Fruit fly (Drosophila melanogaster) whole organism, embryonic: Measurements from ENCODE around the gene CG6195.
A peak's percentile ranks its signal among the peaks of the same experiment; 100 is the strongest.

ENCODE experiments used
- Abd-B ChIP-seq: fragments of 200-800 bp; sonication (Bioruptor generic); optimal IDR thresholded peaks from 2 replicates; lab custom pipeline; 2018; ENCODE audit warnings: missing biosample characterization, mild to moderate bottlenecking, missing genetic modification characterization, moderate library complexity
- Adf1 ChIP-seq: fragments of 200-800 bp; sonication (Bioruptor generic); IDR thresholded peaks from 2 replicates; pipeline ENCODE4 v1.3.6; 2022; ENCODE audit warnings: missing biosample characterization, missing genetic modification characterization
- Atf-2 ChIP-seq: fragments of 200-800 bp; sonication (Bioruptor generic); optimal IDR thresholded peaks from 2 replicates; lab custom pipeline; 2016; ENCODE audit warnings: missing biosample characterization, missing genetic modification characterization
- Awh ChIP-seq: fragments of 200-800 bp; sonication (Bioruptor generic); IDR thresholded peaks from 2 replicates; pipeline ENCODE4, ENCODE4 v1.3.6; 2022; ENCODE audit warnings: missing biosample characterization, missing genetic modification characterization
- Bteb2 ChIP-seq: fragments of 200-800 bp; sonication (Bioruptor generic); optimal IDR thresholded peaks from 2 replicates; lab custom pipeline; 2016; ENCODE audit warnings: missing biosample characterization, missing genetic modification characterization
- CG10209 ChIP-seq: fragments of 200-800 bp; sonication (Bioruptor generic); optimal IDR thresholded peaks from 3 replicates; lab custom pipeline; 2017; ENCODE audit warnings: missing biosample characterization, mild to moderate bottlenecking, missing genetic modification characterization, missing genetic modification reagents
- CG10431 ChIP-seq: fragments of 200-800 bp; sonication (Bioruptor generic); optimal IDR thresholded peaks from 3 replicates; lab custom pipeline; 2018; ENCODE audit warnings: missing biosample characterization, mild to moderate bottlenecking, missing genetic modification characterization
- CG13123 ChIP-seq: fragments of 200-800 bp; sonication (Bioruptor generic); optimal IDR thresholded peaks from 2 replicates; lab custom pipeline; 2016; ENCODE audit warnings: missing biosample characterization, missing genetic modification characterization
- CG13287 ChIP-seq: fragments of 200-800 bp; sonication (Bioruptor generic); IDR thresholded peaks from 2 replicates; pipeline ENCODE4 v1.3.6; 2022; ENCODE audit warnings: missing biosample characterization, missing genetic modification characterization; ENCODE audit not compliant: partially characterized antibody
- CG14667 ChIP-seq: fragments of 200-800 bp; sonication (Bioruptor generic); IDR thresholded peaks from 2 replicates; pipeline ENCODE4 v1.3.6; 2022; ENCODE audit warnings: missing biosample characterization, missing genetic modification characterization
- CG15011 ChIP-seq: fragments of 200-800 bp; sonication (Bioruptor generic); optimal IDR thresholded peaks from 3 replicates; lab custom pipeline; 2018; ENCODE audit warnings: missing biosample characterization, mild to moderate bottlenecking, missing genetic modification characterization
- CG1603 ChIP-seq: fragments of 200-800 bp; sonication (Bioruptor generic); optimal IDR thresholded peaks from 2 replicates; lab custom pipeline; 2019; ENCODE audit warnings: missing biosample characterization, mild to moderate bottlenecking, missing genetic modification characterization, moderate library complexity
- CG17359 ChIP-seq: fragments of 200-800 bp; sonication (Bioruptor generic); optimal IDR thresholded peaks from 3 replicates; lab custom pipeline; 2018; ENCODE audit warnings: missing biosample characterization, mild to moderate bottlenecking, missing genetic modification characterization, moderate library complexity
- CG2120 ChIP-seq: fragments of 200-800 bp; sonication (Bioruptor generic); optimal IDR thresholded peaks from 3 replicates; lab custom pipeline; 2016; ENCODE audit warnings: missing biosample characterization, missing genetic modification characterization
- CG2678 ChIP-seq: fragments of 200-800 bp; sonication (Bioruptor generic); optimal IDR thresholded peaks from 3 replicates; lab custom pipeline; 2019; ENCODE audit warnings: missing biosample characterization, mild to moderate bottlenecking, missing genetic modification characterization, moderate library complexity
- CG31224 ChIP-seq: fragments of 200-800 bp; sonication (Bioruptor generic); IDR thresholded peaks from 2 replicates; pipeline ENCODE4 v1.3.6; 2022; ENCODE audit warnings: missing biosample characterization, missing genetic modification characterization
- CG32767 ChIP-seq: fragments of 200-800 bp; sonication (Bioruptor generic); IDR thresholded peaks from 2 replicates; pipeline ENCODE4 v1.3.6; 2022; ENCODE audit warnings: missing biosample characterization, missing genetic modification characterization
- CG34376 ChIP-seq: fragments of 200-800 bp; sonication (Bioruptor generic); optimal IDR thresholded peaks from 2 replicates; lab custom pipeline; 2018; ENCODE audit warnings: missing biosample characterization, mild to moderate bottlenecking, missing genetic modification characterization
- CG7745 ChIP-seq: fragments of 200-800 bp; sonication (Bioruptor generic); optimal IDR thresholded peaks from 2 replicates; lab custom pipeline; 2018; ENCODE audit warnings: missing biosample characterization, mild to moderate bottlenecking, missing genetic modification characterization, moderate library complexity
- Dad ChIP-seq: fragments of 200-800 bp; sonication (Bioruptor generic); optimal IDR thresholded peaks from 3 replicates; lab custom pipeline; 2016; ENCODE audit warnings: missing biosample characterization, missing genetic modification characterization
- GATAe ChIP-seq: fragments of 200-800 bp; sonication (Bioruptor generic); conservative IDR thresholded peaks from 2 replicates; pipeline ENCODE4 v1.3.6; 2022; ENCODE audit warnings: missing biosample characterization, missing genetic modification characterization
- Gug ChIP-seq: fragments of 200-800 bp; sonication (Bioruptor generic); IDR thresholded peaks from 4 replicates; pipeline ENCODE4 v1.3.6; 2022; ENCODE audit warnings: missing biosample characterization, missing genetic modification characterization
- H2.0 ChIP-seq: fragments of 200-800 bp; sonication (Bioruptor generic); IDR thresholded peaks from 2 replicates; pipeline ENCODE4 v1.3.6; 2022; ENCODE audit warnings: missing biosample characterization, missing genetic modification characterization
- Hr3 ChIP-seq: fragments of 200-800 bp; sonication (Bioruptor generic); optimal IDR thresholded peaks from 3 replicates; lab custom pipeline; 2016; ENCODE audit warnings: missing biosample characterization, missing genetic modification characterization
- Lim3 ChIP-seq: fragments of 200-800 bp; sonication (Bioruptor generic); IDR thresholded peaks from 2 replicates; pipeline ENCODE4 v1.3.6; 2022; ENCODE audit warnings: missing biosample characterization, missing genetic modification characterization
- Mad ChIP-seq: fragments of 200-800 bp; sonication (Bioruptor generic); optimal IDR thresholded peaks from 2 replicates; lab custom pipeline; 2016; ENCODE audit warnings: missing biosample characterization, missing genetic modification characterization
- NK7.1 ChIP-seq: fragments of 200-800 bp; sonication (Bioruptor generic); optimal IDR thresholded peaks from 3 replicates; lab custom pipeline; 2016; ENCODE audit warnings: missing biosample characterization, missing genetic modification characterization
- Nf-YC ChIP-seq: fragments of 200-800 bp; optimal IDR thresholded peaks from 3 replicates; lab custom pipeline; 2019; ENCODE audit warnings: missing biosample characterization, mild to moderate bottlenecking, missing genetic modification characterization, moderate library complexity
- Opbp ChIP-seq: fragments of 200-800 bp; sonication (Bioruptor generic); IDR thresholded peaks from 3 replicates; pipeline ENCODE4 v1.3.6; 2022; ENCODE audit warnings: missing biosample characterization, missing genetic modification characterization; ENCODE audit not compliant: partially characterized antibody
- Ptx1 ChIP-seq: fragments of 200-800 bp; sonication (Bioruptor generic); IDR thresholded peaks from 2 replicates; pipeline ENCODE4 v1.3.6; 2022; ENCODE audit warnings: missing biosample characterization, missing genetic modification characterization
- Xrp1 ChIP-seq: fragments of 200-800 bp; sonication (Bioruptor generic); IDR thresholded peaks from 2 replicates; pipeline ENCODE4 v1.3.6; 2022; ENCODE audit warnings: missing biosample characterization, missing genetic modification characterization
- ato ChIP-seq: fragments of 200-800 bp; sonication (Bioruptor generic); IDR thresholded peaks from 2 replicates; pipeline ENCODE4 v1.3.6; 2022; ENCODE audit warnings: missing biosample characterization, missing genetic modification characterization; ENCODE audit not compliant: partially characterized antibody
- bigmax ChIP-seq: fragments of 200-800 bp; sonication (Bioruptor generic); optimal IDR thresholded peaks from 2 replicates; lab custom pipeline; 2018; ENCODE audit warnings: missing biosample characterization, mild to moderate bottlenecking, missing genetic modification characterization
- cad ChIP-seq: fragments of >200 bp; optimal IDR thresholded peaks from 2 replicates; lab custom pipeline; 2017; ENCODE audit warnings: missing biosample characterization, missing genetic modification characterization
- chinmo ChIP-seq: fragments of 200-800 bp; sonication (Bioruptor generic); IDR thresholded peaks from 4 replicates; pipeline ENCODE4 v1.3.6; 2022; ENCODE audit warnings: missing biosample characterization, missing genetic modification characterization; ENCODE audit not compliant: partially characterized antibody
- dysf ChIP-seq: fragments of 200-800 bp; sonication (Bioruptor generic); IDR thresholded peaks from 3 replicates; pipeline ENCODE4 v1.3.6; 2022; ENCODE audit warnings: missing biosample characterization, missing genetic modification characterization
- en ChIP-seq: fragments of 200-800 bp; sonication (Bioruptor generic); optimal IDR thresholded peaks from 2 replicates; lab custom pipeline; 2016; ENCODE audit warnings: missing biosample characterization, missing genetic modification characterization
- gce ChIP-seq: fragments of 200-800 bp; sonication (Bioruptor generic); IDR thresholded peaks from 3 replicates; pipeline ENCODE4 v1.3.6; 2022; ENCODE audit warnings: missing biosample characterization, missing genetic modification characterization
- grn ChIP-seq: fragments of 200-800 bp; sonication (Bioruptor generic); optimal IDR thresholded peaks from 3 replicates; lab custom pipeline; 2017; ENCODE audit warnings: missing biosample characterization, missing genetic modification characterization
- h ChIP-seq: fragments of >200 bp; optimal IDR thresholded peaks from 2 replicates; lab custom pipeline; 2017
- oc ChIP-seq: fragments of 200-800 bp; sonication (Bioruptor generic); optimal IDR thresholded peaks from 2 replicates; lab custom pipeline; 2018; ENCODE audit warnings: missing biosample characterization, mild to moderate bottlenecking, missing genetic modification characterization, moderate library complexity
- ro ChIP-seq: fragments of 200-800 bp; sonication (Bioruptor generic); IDR thresholded peaks from 2 replicates; pipeline ENCODE4 v1.3.6; 2022; ENCODE audit warnings: missing biosample characterization, missing genetic modification characterization
- row ChIP-seq: fragments of 200-800 bp; sonication (Bioruptor generic); IDR thresholded peaks from 3 replicates; pipeline ENCODE4 v1.3.6; 2022; ENCODE audit warnings: missing biosample characterization, missing genetic modification characterization
- run ChIP-seq: fragments of 200-800 bp; sonication (Bioruptor generic); optimal IDR thresholded peaks from 3 replicates; lab custom pipeline; 2018; ENCODE audit warnings: missing biosample characterization, mild to moderate bottlenecking, missing genetic modification characterization
- sna ChIP-seq: fragments of 200-800 bp; sonication (Bioruptor generic); IDR thresholded peaks from 2 replicates; pipeline ENCODE4 v1.3.6; 2022; ENCODE audit warnings: missing biosample characterization, missing genetic modification characterization; ENCODE audit not compliant: partially characterized antibody
- sqz ChIP-seq: fragments of 200-800 bp; sonication (Bioruptor generic); optimal IDR thresholded peaks from 3 replicates; lab custom pipeline; 2018; ENCODE audit warnings: missing biosample characterization, mild to moderate bottlenecking, missing genetic modification characterization
- tap ChIP-seq: fragments of 200-800 bp; optimal IDR thresholded peaks from 3 replicates; lab custom pipeline; 2019; ENCODE audit warnings: missing biosample characterization, mild to moderate bottlenecking, missing genetic modification characterization, moderate library complexity
- unc-4 ChIP-seq: fragments of 200-800 bp; sonication (Bioruptor generic); IDR thresholded peaks from 2 replicates; pipeline ENCODE4 v1.3.6; 2022; ENCODE audit warnings: missing biosample characterization, missing genetic modification characterization; ENCODE audit not compliant: partially characterized antibody
- vnd ChIP-seq: fragments of 200-800 bp; sonication (Bioruptor generic); IDR thresholded peaks from 3 replicates; pipeline ENCODE4 v1.3.6; 2022; ENCODE audit warnings: missing biosample characterization, missing genetic modification characterization; ENCODE audit not compliant: partially characterized antibody
- wor ChIP-seq: fragments of 200-800 bp; sonication (Bioruptor generic); IDR thresholded peaks from 2 replicates; pipeline ENCODE4 v1.3.6; 2022; ENCODE audit warnings: missing biosample characterization, missing genetic modification characterization

CG6195 gene

DNA sequence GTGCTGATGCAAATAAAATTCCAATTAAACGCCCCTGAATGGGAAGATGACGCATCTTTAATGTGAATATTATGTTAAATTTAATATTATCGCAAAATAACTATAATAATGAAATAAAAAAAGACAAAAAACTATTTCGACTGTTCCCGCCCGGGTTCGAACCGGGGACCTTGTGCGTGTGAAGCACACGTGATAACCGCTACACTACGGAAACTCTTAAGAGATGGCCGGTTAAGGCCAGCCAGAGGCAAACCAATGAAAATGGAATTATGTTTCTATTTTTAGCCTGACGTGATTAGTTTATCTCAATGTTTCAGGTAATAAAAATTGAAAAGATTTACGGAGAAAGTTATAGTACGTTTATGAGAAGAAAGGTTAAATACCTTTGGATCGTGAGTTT is 23.9 kb upstream of the CG6195 start (continued):
- no peak for TF ChIP-seq CG32767
- 0 out of 3 replicates have a peak, but pooled peaks have one; percentile 30 for TF ChIP-seq vnd
- peak; percentile 50; the same call in 1 of the 2 replicates for TF ChIP-seq ato
- no peak for TF ChIP-seq CG17359 (tag; lab: Kevin White, UChicago)
- no peak for TF ChIP-seq bigmax (GFP tag; lab: Kevin White, UChicago)
- no peak for TF ChIP-seq CG7745 (tag; lab: Kevin White, UChicago)
- TF ChIP-seq Abd-B = no peak
- no peak for TF ChIP-seq Adf1 (GFP tag; lab: Robert Waterston, UW)
- no peak for TF ChIP-seq H2.0
- no peak for TF ChIP-seq CG10209 (GFP tag; lab: Kevin White, UChicago)
- no peak for TF ChIP-seq GATAe
- TF ChIP-seq sna (GFP tag; lab: Robert Waterston, UW) = peak; percentile 32; the same call in 1 of the 2 replicates
- no peak for TF ChIP-seq unc-4 (GFP tag; lab: Robert Waterston, UW)
- TF ChIP-seq Lim3 = no peak
- no peak for TF ChIP-seq CG2678 (tag; lab: Kevin White, UChicago)
- TF ChIP-seq Awh (GFP tag; lab: Robert Waterston, UW) = no peak
- no peak for TF ChIP-seq cad (GFP tag; lab: Kevin White, UChicago)
- no peak for TF ChIP-seq CG10431 (GFP tag; lab: Kevin White, UChicago)
- no peak for TF ChIP-seq Bteb2 (GFP tag; lab: Kevin White, UChicago)
- TF ChIP-seq dysf (GFP tag; lab: Robert Waterston, UW) = no peak
- no peak for TF ChIP-seq CG14667 (GFP tag; lab: Robert Waterston, UW)

- peak; percentile 52; the same call in 2 of the 4 replicates for TF ChIP-seq Gug (GFP tag; lab: Robert Waterston, UW)
- TF ChIP-seq Opbp (GFP tag; lab: Robert Waterston, UW) = no peak
- no peak for TF ChIP-seq sqz (GFP tag; lab: Kevin White, UChicago)
- no peak for TF ChIP-seq h (lab: Kevin White, UChicago)
- TF ChIP-seq CG1603 = peak; percentile 74
- TF ChIP-seq CG31224 (GFP tag; lab: Robert Waterston, UW) = peak; percentile 58
- TF ChIP-seq CG13123 = peak; percentile 33
- TF ChIP-seq oc (tag; lab: Kevin White, UChicago) = peak; percentile 65
- no peak for TF ChIP-seq Nf-YC
- TF ChIP-seq CG34376 (GFP tag; lab: Kevin White, UChicago) = peak; percentile 66
- TF ChIP-seq Ptx1 (GFP tag; lab: Robert Waterston, UW) = peak; percentile 64
- TF ChIP-seq en = peak; percentile 66
- TF ChIP-seq wor (GFP tag; lab: Robert Waterston, UW) = no peak
- TF ChIP-seq Xrp1 (GFP tag; lab: Robert Waterston, UW) = peak; percentile 86
- peak; percentile 94 for TF ChIP-seq CG2120 (GFP tag; lab: Kevin White, UChicago)
- TF ChIP-seq ro (GFP tag; lab: Robert Waterston, UW) = no peak
- peak; percentile 25; the same call in 1 of the 2 replicates for TF ChIP-seq CG13287
- TF ChIP-seq Dad (GFP tag; lab: Kevin White, UChicago) = peak; percentile 67
- peak; percentile 62 for TF ChIP-seq H2.0
- peak; percentile 51 for TF ChIP-seq Hr3 (GFP tag; lab: Kevin White, UChicago)
- TF ChIP-seq run = peak; percentile 34
- peak; percentile 35 for TF ChIP-seq CG15011 (GFP tag; lab: Kevin White, UChicago)
- TF ChIP-seq gce (GFP tag; lab: Robert Waterston, UW) = peak; percentile 54; the same call in 1 of the 3 replicates
- peak; percentile 80 for TF ChIP-seq row (GFP tag; lab: Robert Waterston, UW)
- peak; percentile 34 for TF ChIP-seq tap (tag; lab: Kevin White, UChicago)
- TF ChIP-seq chinmo = 0 out of 4 replicates have a peak, but pooled peaks have one; percentile 25
- peak; percentile 43 for TF ChIP-seq grn (GFP tag; lab: Kevin White, UChicago)
- peak; percentile 67 for TF ChIP-seq Atf-2 (GFP tag; lab: Kevin White, UChicago)
- TF ChIP-seq Mad (GFP tag; lab: Kevin White, UChicago) = peak; percentile 51
- peak; percentile 77 for TF ChIP-seq NK7.1 (GFP tag; lab: Kevin White, UChicago)
Measured at dm6 chr3R:19671223-19671991, 23.2 kb upstream of the CG6195 start, which contains the start of gene Naam. Gene Naam (plus strand): TSS chr3R:19671450.
